Worm (Caenorhabditis elegans) whole organism, early embryonic: ENCODE measurements around the gene C25F9.10.

Source experiments
- B0310.2 ChIP-seq: sonication (generic microtip); optimal IDR thresholded peaks from 2 replicates; lab custom pipeline; 2016; ENCODE audit warnings: mild to moderate bottlenecking, missing genetic modification characterization, missing compliant biosample characterization
- F13C5.2 ChIP-seq: sonication (generic microtip); optimal IDR thresholded peaks from 2 replicates; lab custom pipeline; 2017; ENCODE audit warnings: mild to moderate bottlenecking, missing genetic modification characterization, inconsistent platforms, missing compliant biosample characterization
- aly-1 ChIP-seq: sonication (generic microtip); optimal IDR thresholded peaks from 2 replicates; lab custom pipeline; 2016; ENCODE audit warnings: missing genetic modification characterization, missing compliant biosample characterization
- ama-1 ChIP-seq: fragments of 150-350 bp; optimal IDR thresholded peaks from 2 replicates; lab custom pipeline; 2014
- ceh-13 ChIP-seq: fragments of 200-800 bp; sonication (Bioruptor generic); optimal IDR thresholded peaks from 2 replicates; lab custom pipeline; 2018; ENCODE audit warnings: mild to moderate bottlenecking, missing genetic modification characterization, missing compliant biosample characterization
- ceh-36 ChIP-seq: sonication (generic microtip); optimal IDR thresholded peaks from 2 replicates; lab custom pipeline; 2016; ENCODE audit warnings: missing genetic modification characterization, inconsistent platforms, missing compliant biosample characterization
- ets-7 ChIP-seq: sonication (generic microtip); optimal IDR thresholded peaks from 2 replicates; lab custom pipeline; 2016; ENCODE audit warnings: missing genotype, missing genetic modification characterization, missing compliant biosample characterization
- flt-1 ChIP-seq: fragments of 200-800 bp; sonication (Bioruptor generic); IDR thresholded peaks from 2 replicates; pipeline ENCODE4 v1.3.6; 2022; ENCODE audit warnings: missing genetic modification characterization, missing compliant biosample characterization
- hmbx-1 ChIP-seq: sonication (generic microtip); optimal IDR thresholded peaks from 2 replicates; lab custom pipeline; 2016; ENCODE audit warnings: mild to moderate bottlenecking, missing genetic modification characterization, missing compliant biosample characterization
- hmg-4 ChIP-seq: fragments of 200-800 bp; sonication (Bioruptor generic); optimal IDR thresholded peaks from 2 replicates; lab custom pipeline; 2018; ENCODE audit warnings: mild to moderate bottlenecking, missing genetic modification characterization, missing compliant biosample characterization
- hnd-1 ChIP-seq: sonication (generic microtip); optimal IDR thresholded peaks from 2 replicates; lab custom pipeline; 2016; ENCODE audit warnings: missing genetic modification characterization, missing compliant biosample characterization
- pes-1 ChIP-seq: fragments of 200-800 bp; sonication (Bioruptor generic); IDR thresholded peaks from 2 replicates; pipeline ENCODE4 v1.3.6; 2022; ENCODE audit warnings: missing genetic modification reagents, missing genetic modification characterization, missing compliant biosample characterization
- scrt-1 ChIP-seq: fragments of 200-800 bp; sonication (Bioruptor generic); IDR thresholded peaks from 2 replicates; pipeline ENCODE4 v1.3.6; 2022; ENCODE audit warnings: missing genetic modification characterization, missing compliant biosample characterization
- sea-1 ChIP-seq: fragments of 200-800 bp; sonication (Bioruptor generic); conservative IDR thresholded peaks from 2 replicates; pipeline ENCODE4 v1.3.6; 2022; ENCODE audit warnings: missing genetic modification characterization, missing compliant biosample characterization
- tbx-11 ChIP-seq: fragments of 200-800 bp; sonication (Bioruptor generic); IDR thresholded peaks from 2 replicates; pipeline ENCODE4 v1.3.6; 2022; ENCODE audit warnings: missing genetic modification characterization, missing compliant biosample characterization
- tbx-37 ChIP-seq: fragments of 200-800 bp; sonication (Bioruptor generic); conservative IDR thresholded peaks from 2 replicates; pipeline ENCODE4 v1.3.6; 2022; ENCODE audit warnings: missing genetic modification reagents, missing genetic modification characterization, missing compliant biosample characterization
- tra-4 ChIP-seq: sonication (generic microtip); optimal IDR thresholded peaks from 2 replicates; lab custom pipeline; 2017; ENCODE audit warnings: missing genetic modification characterization, missing compliant biosample characterization

C25F9.10 gene

DNA sequence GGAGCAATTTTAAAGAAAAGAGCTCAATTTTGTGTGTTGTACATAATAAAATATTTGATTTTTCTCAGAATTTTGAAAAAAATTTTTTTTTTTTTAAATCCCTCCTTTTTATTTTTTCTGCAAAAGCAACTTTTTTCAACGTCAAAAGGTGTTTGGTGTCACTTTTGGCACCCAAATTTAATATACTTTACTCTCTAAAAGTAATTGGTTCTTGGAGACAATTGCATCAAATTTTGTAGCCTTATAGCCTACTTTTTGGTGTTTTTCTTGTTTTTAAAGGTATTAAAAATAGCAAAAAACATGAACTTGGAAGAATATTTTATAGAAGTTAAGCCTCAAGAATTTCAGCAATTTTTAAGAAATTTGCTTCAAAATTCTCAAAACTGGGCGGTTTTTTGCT is 24.6 kb upstream of the C25F9.10 start, which contains the start of gene srw-84:
srw-84 (plus strand) TSS at position 301 of the 400 bp plus-strand sequence.
- no peak for TF ChIP-seq ama-1 (lab: Kevin White, UChicago)
- no peak for TF ChIP-seq aly-1 (tag; lab: Kevin White, UChicago)
- TF ChIP-seq flt-1 (GFP tag; lab: Robert Waterston, UW), result no peak
- no peak for TF ChIP-seq ceh-36 (tag; lab: Kevin White, UChicago)
- no peak for TF ChIP-seq B0310.2 (tag; lab: Kevin White, UChicago)

- TF ChIP-seq aly-1 (tag; lab: Kevin White, UChicago) (no peak), ama-1 (lab: Kevin White, UChicago) (no peak), ceh-13 (no peak), pes-1 (GFP tag; lab: Robert Waterston, UW) (no peak), hnd-1 (tag; lab: Kevin White, UChicago) (no peak), scrt-1 (GFP tag; lab: Robert Waterston, UW) (no peak), ceh-36 (tag; lab: Kevin White, UChicago) (no peak), B0310.2 (tag; lab: Kevin White, UChicago) (no peak), tbx-11 (no peak), flt-1 (GFP tag; lab: Robert Waterston, UW) (no peak), hmg-4 (GFP tag; lab: Kevin White, UChicago) (no peak), tra-4 (tag; lab: Kevin White, UChicago) (no peak), hmbx-1 (no peak), tbx-37 (GFP tag; lab: Robert Waterston, UW) (no peak), ets-7 (tag; lab: Kevin White, UChicago) (no peak)
Observed at ce11 chrV:19390029-19390428, 15.5 kb upstream of the C25F9.10 start, which contains the start of gene slcr-46.2. slcr-46.2 (minus strand) TSS chrV:19390129.

- no peak for TF ChIP-seq tbx-37 (GFP tag; lab: Robert Waterston, UW)
- TF ChIP-seq hmg-4 (GFP tag; lab: Kevin White, UChicago), result no peak
- no peak for TF ChIP-seq F13C5.2 (tag; lab: Kevin White, UChicago)
- no peak for TF ChIP-seq flt-1 (GFP tag; lab: Robert Waterston, UW)
- no peak for TF ChIP-seq ceh-36 (tag; lab: Kevin White, UChicago)
- TF ChIP-seq scrt-1 (GFP tag; lab: Robert Waterston, UW), result no peak
- TF ChIP-seq hmbx-1, result no peak
Observed at ce11 chrV:19391242-19391641, 14.3 kb upstream of the C25F9.10 start.

- TF ChIP-seq scrt-1 (GFP tag; lab: Robert Waterston, UW) (no peak), ceh-36 (tag; lab: Kevin White, UChicago) (no peak), hmbx-1 (no peak), ets-7 (tag; lab: Kevin White, UChicago) (no peak), pes-1 (GFP tag; lab: Robert Waterston, UW) (no peak), ama-1 (lab: Kevin White, UChicago) (no peak), hnd-1 (tag; lab: Kevin White, UChicago) (no peak), ceh-13 (no peak)
Observed at ce11 chrV:19394750-19395149, 10.8 kb upstream of the C25F9.10 start, which contains the start of gene C25F9.8. C25F9.8 (plus strand) TSS chrV:19395050.

DNA sequence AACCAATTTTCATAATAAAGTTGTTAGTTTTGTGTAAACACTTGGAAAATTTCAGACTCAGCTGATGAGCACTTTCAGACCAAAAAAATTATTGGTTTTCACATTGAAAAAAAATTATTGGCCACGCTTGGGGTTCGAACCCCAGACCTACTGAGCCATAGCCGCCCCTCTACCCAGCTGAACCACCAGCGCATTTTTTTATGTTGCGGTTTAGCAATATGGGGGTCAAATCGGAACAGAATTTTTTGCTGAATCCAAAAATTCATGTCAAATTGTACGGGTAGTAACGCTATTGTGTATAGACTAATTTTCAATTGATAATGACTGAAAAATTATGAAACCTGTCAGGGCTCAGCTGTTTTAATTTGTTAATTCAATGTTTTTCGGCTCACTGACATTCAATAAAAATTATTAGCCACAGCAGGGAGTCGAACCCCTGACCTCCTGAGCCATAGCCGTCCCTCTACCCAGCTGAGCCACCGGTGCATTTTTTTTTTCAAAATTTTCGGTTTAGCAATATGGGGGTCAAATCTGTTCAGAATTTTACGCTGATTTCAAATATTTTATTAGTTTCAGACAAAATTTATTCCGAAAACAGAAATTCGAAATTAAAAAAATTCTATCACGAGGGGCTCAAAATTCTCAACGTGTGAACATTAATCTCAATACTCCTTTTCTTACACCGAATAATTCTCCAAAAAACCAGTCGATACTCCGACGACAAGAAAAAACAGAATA is 8.8 kb upstream of the C25F9.10 start:
- TF ChIP-seq ets-7 (tag; lab: Kevin White, UChicago) (no peak), hmbx-1 (no peak), ceh-13 (no peak), ama-1 (lab: Kevin White, UChicago) (no peak), sea-1 (no peak), tra-4 (tag; lab: Kevin White, UChicago) (no peak), pes-1 (GFP tag; lab: Robert Waterston, UW) (no peak), aly-1 (tag; lab: Kevin White, UChicago) (no peak), tbx-37 (GFP tag; lab: Robert Waterston, UW) (no peak), ceh-36 (tag; lab: Kevin White, UChicago) (no peak), hmg-4 (GFP tag; lab: Kevin White, UChicago) (no peak), F13C5.2 (tag; lab: Kevin White, UChicago) (no peak), scrt-1 (GFP tag; lab: Robert Waterston, UW) (no peak), B0310.2 (tag; lab: Kevin White, UChicago) (no peak), flt-1 (GFP tag; lab: Robert Waterston, UW) (no peak), tbx-11 (no peak), hnd-1 (tag; lab: Kevin White, UChicago) (no peak)

ce11 chrV:19398396-19398795 is 7.1 kb upstream of the C25F9.10 start:
- TF ChIP-seq tbx-11 (no peak), ets-7 (tag; lab: Kevin White, UChicago) (no peak), hnd-1 (tag; lab: Kevin White, UChicago) (no peak), hmg-4 (GFP tag; lab: Kevin White, UChicago) (no peak), ceh-36 (tag; lab: Kevin White, UChicago) (no peak), pes-1 (GFP tag; lab: Robert Waterston, UW) (no peak), B0310.2 (tag; lab: Kevin White, UChicago) (no peak), ama-1 (lab: Kevin White, UChicago) (no peak), hmbx-1 (no peak), scrt-1 (GFP tag; lab: Robert Waterston, UW) (no peak), F13C5.2 (tag; lab: Kevin White, UChicago) (no peak), tbx-37 (GFP tag; lab: Robert Waterston, UW) (no peak), aly-1 (tag; lab: Kevin White, UChicago) (no peak), ceh-13 (no peak), sea-1 (no peak), flt-1 (GFP tag; lab: Robert Waterston, UW) (no peak), tra-4 (tag; lab: Kevin White, UChicago) (no peak)

ce11 chrV:19398882-19399281 is 6.6 kb upstream of the C25F9.10 start, which contains the start of gene C25F9.13:
C25F9.13 (minus strand) TSS chrV:19398982.
- no peak for TF ChIP-seq scrt-1 (GFP tag; lab: Robert Waterston, UW)
- TF ChIP-seq tbx-11, result no peak
- no peak for TF ChIP-seq ama-1 (lab: Kevin White, UChicago)
- no peak for TF ChIP-seq ceh-13
- TF ChIP-seq ceh-36 (tag; lab: Kevin White, UChicago), result no peak
- no peak for TF ChIP-seq aly-1 (tag; lab: Kevin White, UChicago)
- TF ChIP-seq pes-1 (GFP tag; lab: Robert Waterston, UW), result no peak
- no peak for TF ChIP-seq tra-4 (tag; lab: Kevin White, UChicago)
- TF ChIP-seq B0310.2 (tag; lab: Kevin White, UChicago), result no peak
- no peak for TF ChIP-seq sea-1
- TF ChIP-seq hmg-4 (GFP tag; lab: Kevin White, UChicago), result no peak
- no peak for TF ChIP-seq tbx-37 (GFP tag; lab: Robert Waterston, UW)
- TF ChIP-seq ets-7 (tag; lab: Kevin White, UChicago), result no peak
- TF ChIP-seq F13C5.2 (tag; lab: Kevin White, UChicago), result no peak
- TF ChIP-seq hmbx-1, result no peak
- no peak for TF ChIP-seq flt-1 (GFP tag; lab: Robert Waterston, UW)
- TF ChIP-seq hnd-1 (tag; lab: Kevin White, UChicago), result no peak
